Fruit fly (Drosophila melanogaster) whole organism, embryonic: ENCODE measurements around the gene CG15208.

ENCODE experiments used
- Awh ChIP-seq: fragments of 200-800 bp; sonication (Bioruptor generic); IDR thresholded peaks from 2 replicates; pipeline ENCODE4, ENCODE4 v1.3.6; 2022; ENCODE audit warnings: missing biosample characterization, missing genetic modification characterization
- C15 ChIP-seq: fragments of 200-800 bp; sonication (Bioruptor generic); IDR thresholded peaks from 3 replicates; pipeline ENCODE4 v1.3.6; 2022; ENCODE audit warnings: missing biosample characterization, missing genetic modification characterization
- CG11723 ChIP-seq: fragments of 200-800 bp; sonication (Bioruptor generic); optimal IDR thresholded peaks from 2 replicates; lab custom pipeline; 2017; ENCODE audit warnings: missing biosample characterization, mild to moderate bottlenecking, missing genetic modification characterization
- CG12236 ChIP-seq: fragments of 200-800 bp; sonication (Bioruptor generic); optimal IDR thresholded peaks from 2 replicates; lab custom pipeline; 2016; ENCODE audit warnings: missing biosample characterization, missing genetic modification characterization
- CG13296 ChIP-seq: fragments of 200-800 bp; sonication (Bioruptor generic); optimal IDR thresholded peaks from 3 replicates; lab custom pipeline; 2018; ENCODE audit warnings: missing biosample characterization, mild to moderate bottlenecking, missing genetic modification characterization
- CG13624 ChIP-seq: fragments of 200-800 bp; sonication (Bioruptor generic); optimal IDR thresholded peaks from 2 replicates; lab custom pipeline; 2016; ENCODE audit warnings: missing biosample characterization, missing genetic modification characterization
- CG13775 ChIP-seq: fragments of 200-800 bp; sonication (Bioruptor generic); optimal IDR thresholded peaks from 3 replicates; lab custom pipeline; 2017; ENCODE audit warnings: missing biosample characterization, mild to moderate bottlenecking, missing genetic modification characterization
- CG14965 ChIP-seq: fragments of 200-800 bp; sonication (Bioruptor generic); optimal IDR thresholded peaks from 2 replicates; lab custom pipeline; 2016; ENCODE audit warnings: missing biosample characterization, missing genetic modification characterization, borderline replicate concordance
- CG15696 ChIP-seq: fragments of 200-800 bp; sonication (Bioruptor generic); optimal IDR thresholded peaks from 2 replicates; lab custom pipeline; 2019; ENCODE audit warnings: missing biosample characterization, mild to moderate bottlenecking, missing genetic modification characterization, moderate library complexity
- CG1602 ChIP-seq: fragments of 200-800 bp; sonication (Bioruptor generic); optimal IDR thresholded peaks from 3 replicates; lab custom pipeline; 2016; ENCODE audit warnings: missing biosample characterization, missing genetic modification characterization
- CG1647 ChIP-seq: fragments of 200-800 bp; sonication (Bioruptor generic); optimal IDR thresholded peaks from 3 replicates; lab custom pipeline; 2016; ENCODE audit warnings: missing biosample characterization, missing genetic modification characterization
- CG16863 ChIP-seq: fragments of 200-800 bp; sonication (Bioruptor generic); optimal IDR thresholded peaks from 3 replicates; lab custom pipeline; 2016; ENCODE audit warnings: missing biosample characterization, missing genetic modification characterization
- CG17829 ChIP-seq: fragments of 200-800 bp; optimal IDR thresholded peaks from 2 replicates; lab custom pipeline; 2019; ENCODE audit warnings: missing biosample characterization, mild to moderate bottlenecking, missing genetic modification characterization, moderate library complexity
- CG18764 ChIP-seq: fragments of 200-800 bp; sonication (Bioruptor generic); optimal IDR thresholded peaks from 3 replicates; lab custom pipeline; 2016; ENCODE audit warnings: missing biosample characterization, missing genetic modification characterization
- CG2120 ChIP-seq: fragments of 200-800 bp; sonication (Bioruptor generic); optimal IDR thresholded peaks from 3 replicates; lab custom pipeline; 2016; ENCODE audit warnings: missing biosample characterization, missing genetic modification characterization
- CG2129 ChIP-seq: fragments of 200-800 bp; sonication (Bioruptor generic); IDR thresholded peaks from 2 replicates; pipeline ENCODE4 v1.3.6; 2022; ENCODE audit warnings: missing biosample characterization, missing genetic modification characterization; ENCODE audit not compliant: partially characterized antibody
- CG31365 ChIP-seq: fragments of 200-800 bp; sonication (Bioruptor generic); optimal IDR thresholded peaks from 2 replicates; lab custom pipeline; 2018; ENCODE audit warnings: missing biosample characterization, mild to moderate bottlenecking, missing genetic modification characterization
- CG31388 ChIP-seq: fragments of 200-800 bp; sonication (Bioruptor generic); optimal IDR thresholded peaks from 2 replicates; lab custom pipeline; 2016; ENCODE audit warnings: missing biosample characterization, missing genetic modification characterization
- CG34422 ChIP-seq: fragments of 200-800 bp; sonication (Bioruptor generic); IDR thresholded peaks from 3 replicates; pipeline ENCODE4 v1.3.6; 2022; ENCODE audit warnings: missing biosample characterization, missing genetic modification characterization
- CG3726 ChIP-seq: fragments of 200-800 bp; sonication (Bioruptor generic); IDR thresholded peaks from 3 replicates; pipeline ENCODE4, ENCODE4 v1.3.6; 2022; ENCODE audit warnings: missing biosample characterization, missing genetic modification characterization
- CG42726 ChIP-seq: fragments of 200-800 bp; sonication (Bioruptor generic); IDR thresholded peaks from 2 replicates; pipeline ENCODE4 v1.3.6; 2022; ENCODE audit warnings: missing biosample characterization, missing genetic modification characterization; ENCODE audit not compliant: partially characterized antibody
- CG4424 ChIP-seq: fragments of 200-800 bp; sonication (Bioruptor generic); optimal IDR thresholded peaks from 3 replicates; lab custom pipeline; 2016; ENCODE audit warnings: missing biosample characterization, missing genetic modification characterization
- CG6272 ChIP-seq: fragments of 200-800 bp; sonication (Bioruptor generic); IDR thresholded peaks from 2 replicates; pipeline ENCODE4 v1.3.6; 2022; ENCODE audit warnings: missing biosample characterization, missing genetic modification characterization
- CG7839 ChIP-seq: fragments of 200-800 bp; sonication (Bioruptor generic); optimal IDR thresholded peaks from 3 replicates; lab custom pipeline; 2018; ENCODE audit warnings: missing biosample characterization, mild to moderate bottlenecking, missing genetic modification characterization, moderate library complexity
- CG7928 ChIP-seq: fragments of 200-800 bp; sonication (Bioruptor generic); optimal IDR thresholded peaks from 2 replicates; lab custom pipeline; 2017; ENCODE audit warnings: missing biosample characterization, mild to moderate bottlenecking, missing genetic modification characterization
- CG7987 ChIP-seq: fragments of 200-800 bp; sonication (Bioruptor generic); optimal IDR thresholded peaks from 2 replicates; lab custom pipeline; 2018; ENCODE audit warnings: missing biosample characterization, mild to moderate bottlenecking, missing genetic modification characterization, moderate library complexity
- CG9797 ChIP-seq: fragments of 200-800 bp; sonication (Bioruptor generic); optimal IDR thresholded peaks from 3 replicates; lab custom pipeline; 2018; ENCODE audit warnings: missing biosample characterization, mild to moderate bottlenecking, missing genetic modification characterization
- Camta ChIP-seq: fragments of 200-800 bp; sonication (Bioruptor generic); optimal IDR thresholded peaks from 2 replicates; lab custom pipeline; 2016; ENCODE audit warnings: missing biosample characterization, missing genetic modification characterization
- Chrac-16 ChIP-seq: fragments of 200-800 bp; sonication (Bioruptor generic); optimal IDR thresholded peaks from 3 replicates; lab custom pipeline; 2016; ENCODE audit warnings: missing biosample characterization, missing genetic modification characterization
- E2f2 ChIP-seq: fragments of 200-800 bp; sonication (Bioruptor generic); IDR thresholded peaks from 2 replicates; pipeline ENCODE4 v1.3.6; 2022; ENCODE audit warnings: missing biosample characterization, missing genetic modification characterization
- HLH4C ChIP-seq: fragments of 200-800 bp; sonication (Bioruptor generic); IDR thresholded peaks from 3 replicates; pipeline ENCODE4 v1.3.6; 2022; ENCODE audit warnings: missing biosample characterization, missing genetic modification characterization; ENCODE audit not compliant: partially characterized antibody
- Mad ChIP-seq: fragments of 200-800 bp; sonication (Bioruptor generic); optimal IDR thresholded peaks from 2 replicates; lab custom pipeline; 2016; ENCODE audit warnings: missing biosample characterization, missing genetic modification characterization
- Ptx1 ChIP-seq: fragments of 200-800 bp; sonication (Bioruptor generic); IDR thresholded peaks from 2 replicates; pipeline ENCODE4 v1.3.6; 2022; ENCODE audit warnings: missing biosample characterization, missing genetic modification characterization
- Sox102F ChIP-seq: fragments of 200-800 bp; sonication (Bioruptor generic); optimal IDR thresholded peaks from 2 replicates; lab custom pipeline; 2018; ENCODE audit warnings: missing biosample characterization, mild to moderate bottlenecking, missing genetic modification characterization, moderate library complexity
- Taf1 ChIP-seq: fragments of 200-800 bp; sonication (Bioruptor generic); IDR thresholded peaks from 2 replicates; pipeline ENCODE4 v1.3.6; 2022; ENCODE audit warnings: missing biosample characterization, missing genetic modification characterization
- ash1 ChIP-seq: fragments of 200-800 bp; sonication (Bioruptor generic); optimal IDR thresholded peaks from 2 replicates; lab custom pipeline; 2018; ENCODE audit warnings: missing biosample characterization, mild to moderate bottlenecking, missing genetic modification characterization
- cwo ChIP-seq: fragments of 200-800 bp; sonication (Bioruptor generic); optimal IDR thresholded peaks from 3 replicates; lab custom pipeline; 2017; ENCODE audit warnings: missing biosample characterization, missing genetic modification characterization, mild to moderate bottlenecking, moderate library complexity, missing genetic modification reagents
- da ChIP-seq: fragments of 200-800 bp; sonication (Bioruptor generic); optimal IDR thresholded peaks from 2 replicates; lab custom pipeline; 2016; ENCODE audit warnings: missing biosample characterization, missing genetic modification characterization
- en ChIP-seq: fragments of 200-800 bp; sonication (Bioruptor generic); optimal IDR thresholded peaks from 2 replicates; lab custom pipeline; 2016; ENCODE audit warnings: missing biosample characterization, missing genetic modification characterization
- ewg ChIP-seq: fragments of 200-800 bp; sonication (Bioruptor generic); optimal IDR thresholded peaks from 3 replicates; lab custom pipeline; 2017; ENCODE audit warnings: mild to moderate bottlenecking, missing biosample characterization, missing genetic modification reagents, missing genetic modification characterization
- eyg ChIP-seq: fragments of 200-800 bp; sonication (Bioruptor generic); optimal IDR thresholded peaks from 3 replicates; lab custom pipeline; 2016; ENCODE audit warnings: missing biosample characterization, missing genetic modification characterization
- fd3F ChIP-seq: fragments of 200-800 bp; sonication (Bioruptor generic); optimal IDR thresholded peaks from 2 replicates; lab custom pipeline; 2018; ENCODE audit warnings: missing biosample characterization, mild to moderate bottlenecking, missing genetic modification characterization, moderate library complexity
- fd96Cb ChIP-seq: fragments of 200-800 bp; sonication (Bioruptor generic); optimal IDR thresholded peaks from 2 replicates; lab custom pipeline; 2018; ENCODE audit warnings: missing biosample characterization, mild to moderate bottlenecking, missing genetic modification characterization, moderate library complexity
- fu2 ChIP-seq: fragments of 200-800 bp; sonication (Bioruptor generic); optimal IDR thresholded peaks from 2 replicates; lab custom pipeline; 2016; ENCODE audit warnings: missing biosample characterization, missing genetic modification characterization
- ind ChIP-seq: fragments of 200-800 bp; sonication (Bioruptor generic); optimal IDR thresholded peaks from 3 replicates; lab custom pipeline; 2016; ENCODE audit warnings: missing biosample characterization, missing genetic modification characterization
- nerfin-1 ChIP-seq: fragments of 200-800 bp; sonication (Bioruptor generic); optimal IDR thresholded peaks from 3 replicates; lab custom pipeline; 2019; ENCODE audit warnings: missing biosample characterization, mild to moderate bottlenecking, missing genetic modification characterization, moderate library complexity
- pnt ChIP-seq: fragments of 200-800 bp; sonication (Bioruptor generic); optimal IDR thresholded peaks from 3 replicates; lab custom pipeline; 2016; ENCODE audit warnings: missing biosample characterization, missing genetic modification characterization
- prd ChIP-seq, 3 experiments: fragments of >200 bp in 2 of 3; fragments of 200-800 bp in 1 of 3; sonication (Bioruptor generic) in 1 of 3; optimal IDR thresholded peaks in 2 of 3; IDR thresholded peaks in 1 of 3; 2 replicates in 2 of 3; 3 replicates in 1 of 3; pipeline versions ENCODE4 v1.3.6 to Lab custom; 2017 to 2022; ENCODE audit warnings: missing biosample characterization in 1 of 3, missing genetic modification characterization in 1 of 3
- psq ChIP-seq: fragments of 200-800 bp; sonication (Bioruptor generic); optimal IDR thresholded peaks from 2 replicates; lab custom pipeline; 2017; ENCODE audit warnings: missing biosample characterization, missing genetic modification characterization
- pzg ChIP-seq: fragments of 200-800 bp; sonication (Bioruptor generic); optimal IDR thresholded peaks from 3 replicates; lab custom pipeline; 2018; ENCODE audit warnings: missing biosample characterization, mild to moderate bottlenecking, missing genetic modification characterization, moderate library complexity

Gene CG15208

DNA sequence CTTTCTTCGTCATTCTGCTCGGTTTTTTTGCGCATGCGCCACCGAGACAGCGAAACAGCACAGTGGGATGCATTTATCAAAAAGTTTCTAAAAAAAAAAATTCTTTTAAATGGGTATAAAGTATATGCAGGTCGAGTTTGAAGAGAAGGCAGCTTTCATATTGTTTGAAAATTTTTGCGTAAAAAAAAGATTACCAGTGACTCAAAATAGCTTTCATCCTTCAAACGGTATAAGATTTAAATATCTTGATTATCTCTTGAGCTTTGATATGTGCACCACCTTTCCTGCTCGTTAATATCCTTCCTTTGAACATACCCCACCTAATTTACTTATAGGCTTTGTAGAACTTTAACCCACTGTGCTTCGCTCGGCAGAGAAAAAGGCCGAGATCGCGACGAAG lies 5.3 kb downstream of the CG15208 start (continued):
- TF ChIP-seq CG14965 (GFP tag; lab: Kevin White, UChicago) = peak; percentile 36
- peak; percentile 49 for TF ChIP-seq ind
- TF ChIP-seq CG11723 (GFP tag; lab: Kevin White, UChicago) = peak; percentile 2
- TF ChIP-seq CG9797 (GFP tag; lab: Kevin White, UChicago) = no peak
- TF ChIP-seq CG13296 (GFP tag; lab: Kevin White, UChicago) = peak; percentile 19
- TF ChIP-seq CG13624 (GFP tag; lab: Kevin White, UChicago) = no peak
- TF ChIP-seq CG7839 (tag; lab: Kevin White, UChicago) = peak; percentile 79
- no peak for TF ChIP-seq C15
- no peak for TF ChIP-seq prd (optimal IDR thresholded peaks at IDR 0.05; lab: Kevin White, UChicago)
- peak; percentile 69 for TF ChIP-seq prd (GFP tag; IDR thresholded peaks at IDR 0.05; lab: Robert Waterston, UW)
- peak; percentile 64 for TF ChIP-seq CG13775 (GFP tag; lab: Kevin White, UChicago)
- TF ChIP-seq fu2 (GFP tag; lab: Kevin White, UChicago) = peak; percentile 6
- TF ChIP-seq Awh = no peak
- TF ChIP-seq ash1 = no peak
- peak; percentile 79 for TF ChIP-seq fd96Cb (tag; lab: Kevin White, UChicago)
- TF ChIP-seq pnt (GFP tag; lab: Kevin White, UChicago) = peak; percentile 45
- TF ChIP-seq cwo (GFP tag; lab: Kevin White, UChicago) = peak; percentile 24
- no peak for TF ChIP-seq CG7928 (GFP tag; lab: Kevin White, UChicago)
- TF ChIP-seq CG6272 = no peak
- peak; percentile 0 for TF ChIP-seq CG31388 (GFP tag; lab: Kevin White, UChicago)
- TF ChIP-seq Camta (GFP tag; lab: Kevin White, UChicago) = peak; percentile 54
- TF ChIP-seq CG34422 (GFP tag; lab: Robert Waterston, UW) = peak; percentile 34; the same call in 1 of the 3 replicates
- peak; percentile 56 for TF ChIP-seq CG1647 (GFP tag; lab: Kevin White, UChicago)
- peak; percentile 70 for TF ChIP-seq CG4424 (GFP tag; lab: Kevin White, UChicago)
- peak; percentile 65 for TF ChIP-seq ewg
- TF ChIP-seq CG16863 (GFP tag; lab: Kevin White, UChicago) = peak; percentile 58
- no peak for TF ChIP-seq da (GFP tag; lab: Kevin White, UChicago)
- peak; percentile 54 for TF ChIP-seq nerfin-1 (tag; lab: Kevin White, UChicago)
- peak; percentile 19 for TF ChIP-seq en (GFP tag; lab: Kevin White, UChicago)
- TF ChIP-seq Sox102F (GFP tag; lab: Kevin White, UChicago) = peak; percentile 75
- TF ChIP-seq HLH4C (GFP tag; lab: Robert Waterston, UW) = no peak
- no peak for TF ChIP-seq CG31365 (tag; lab: Kevin White, UChicago)
- TF ChIP-seq CG42726 (GFP tag; lab: Robert Waterston, UW) = no peak
- peak; percentile 43 for TF ChIP-seq CG15696 (tag; lab: Kevin White, UChicago)
- no peak for TF ChIP-seq eyg
- no peak for TF ChIP-seq CG2129 (GFP tag; lab: Robert Waterston, UW)
- TF ChIP-seq pzg = no peak
- peak; percentile 60 for TF ChIP-seq Mad (GFP tag; lab: Kevin White, UChicago)
- peak; percentile 57 for TF ChIP-seq CG1602 (GFP tag; lab: Kevin White, UChicago)
- peak; percentile 29 for TF ChIP-seq CG12236 (GFP tag; lab: Kevin White, UChicago)
- TF ChIP-seq CG3726 (GFP tag; lab: Robert Waterston, UW) = 0 out of 3 replicates have a peak, but pooled peaks have one; percentile 31
- TF ChIP-seq CG2120 (GFP tag; lab: Kevin White, UChicago) = peak; percentile 39
- peak; percentile 39 for TF ChIP-seq Chrac-16 (GFP tag; lab: Kevin White, UChicago)
- TF ChIP-seq psq (GFP tag; lab: Kevin White, UChicago) = no peak
- peak; percentile 33; the same call in 1 of the 2 replicates for TF ChIP-seq E2f2 (GFP tag; lab: Robert Waterston, UW)
- peak; percentile 61 for TF ChIP-seq Ptx1 (GFP tag; lab: Robert Waterston, UW)
- no peak for TF ChIP-seq Taf1 (GFP tag; lab: Robert Waterston, UW)
- peak; percentile 16 for TF ChIP-seq fd3F (GFP tag; lab: Kevin White, UChicago)
- no peak for TF ChIP-seq CG18764 (GFP tag; lab: Kevin White, UChicago)
- TF ChIP-seq CG17829 (tag; lab: Kevin White, UChicago) = peak; percentile 76
- TF ChIP-seq CG7987 = no peak
